Worm (Caenorhabditis elegans) whole organism, late embryonic: Measurements from ENCODE around the gene sdz-21.

Experiments used
- ama-1 ChIP-seq: fragments of 150-350 bp; optimal IDR thresholded peaks from 2 replicates; lab custom pipeline; 2014
- ceh-48 ChIP-seq: sonication (generic microtip); optimal IDR thresholded peaks from 2 replicates; lab custom pipeline; 2016; ENCODE audit warnings: missing genetic modification characterization, inconsistent platforms, missing compliant biosample characterization
- dmd-4 ChIP-seq: sonication (generic microtip); optimal IDR thresholded peaks from 2 replicates; lab custom pipeline; 2016; ENCODE audit warnings: borderline replicate concordance, missing genetic modification characterization, missing compliant biosample characterization
- fkh-6 ChIP-seq: sonication (generic microtip); optimal IDR thresholded peaks from 2 replicates; lab custom pipeline; 2016; ENCODE audit warnings: missing genetic modification characterization, missing compliant biosample characterization
- lim-6 ChIP-seq: sonication (generic microtip); optimal IDR thresholded peaks from 2 replicates; lab custom pipeline; 2016; ENCODE audit warnings: missing genetic modification characterization, missing compliant biosample characterization
- lin-11 ChIP-seq: fragments of 200-800 bp; sonication (Bioruptor generic); optimal IDR thresholded peaks from 2 replicates; lab custom pipeline; 2018; ENCODE audit warnings: mild to moderate bottlenecking, missing genetic modification characterization, missing compliant biosample characterization
- nhr-11 ChIP-seq: fragments of 150-350 bp; optimal IDR thresholded peaks from 2 replicates; lab custom pipeline; 2014; ENCODE audit warnings: missing biosample characterization, missing genetic modification characterization
- pag-3 ChIP-seq: sonication (generic microtip); optimal IDR thresholded peaks from 2 replicates; lab custom pipeline; 2016; ENCODE audit warnings: missing compliant biosample characterization, missing genetic modification characterization, borderline replicate concordance
- pat-9 ChIP-seq: fragments of 200-800 bp; sonication (Bioruptor generic); optimal IDR thresholded peaks from 2 replicates; lab custom pipeline; 2018; ENCODE audit warnings: mild to moderate bottlenecking, missing genetic modification characterization, moderate library complexity, missing compliant biosample characterization
- pqm-1 ChIP-seq: sonication (generic microtip); optimal IDR thresholded peaks from 2 replicates; lab custom pipeline; 2016; ENCODE audit warnings: missing genetic modification characterization, missing compliant biosample characterization
- rnt-1 ChIP-seq: sonication (generic microtip); optimal IDR thresholded peaks from 2 replicates; lab custom pipeline; 2016; ENCODE audit warnings: missing genetic modification characterization, missing compliant biosample characterization
- ztf-16 ChIP-seq: sonication (generic microtip); optimal IDR thresholded peaks from 2 replicates; lab custom pipeline; 2017; ENCODE audit warnings: missing genetic modification characterization, missing compliant biosample characterization

- TF ChIP-seq fkh-6 (tag; lab: Kevin White, UChicago) (no peak), pat-9 (tag; lab: Kevin White, UChicago) (no peak), dmd-4 (tag; lab: Kevin White, UChicago) (no peak), ama-1 (lab: Kevin White, UChicago) (no peak), lim-6 (tag; lab: Kevin White, UChicago) (no peak), nhr-11 (tag; lab: Kevin White, UChicago) (no peak), pag-3 (tag; lab: Kevin White, UChicago) (no peak), ceh-48 (tag; lab: Kevin White, UChicago) (no peak), ztf-16 (tag; lab: Kevin White, UChicago) (no peak), pqm-1 (no peak), lin-11 (tag; lab: Kevin White, UChicago) (no peak), rnt-1 (tag; lab: Kevin White, UChicago) (no peak)
Measured at ce11 chrIII:5622232-5623009, 34.4 kb downstream of the sdz-21 start.
